Worm (Caenorhabditis elegans): ENCODE data around the gene fah-1.

ce11 chrX:6403122-6403521, 45.6 kb downstream of the fah-1 start, which contains the start of gene glt-4:
- TF ChIP-seq flt-1 (GFP tag; IDR thresholded peaks at IDR 0.05) (no peak), ztf-23 (GFP tag; IDR thresholded peaks at IDR 0.05) (no peak), ztf-29 (GFP tag; IDR thresholded peaks at IDR 0.05) (no peak), tab-1 (GFP tag; IDR thresholded peaks at IDR 0.05) (no peak), med-1 (GFP tag; optimal IDR thresholded peaks at IDR 0.05; ENCODE audit: insufficient read depth) (no peak), T22C8.4 (GFP tag; IDR thresholded peaks at IDR 0.05) (no peak), ref-1 (GFP tag; conservative IDR thresholded peaks at IDR 0.05) (no peak), klf-2 (GFP tag; conservative IDR thresholded peaks at IDR 0.05) (no peak)
